Worm (Caenorhabditis elegans): Measurements from ENCODE around the gene T09B9.5.

DNA sequence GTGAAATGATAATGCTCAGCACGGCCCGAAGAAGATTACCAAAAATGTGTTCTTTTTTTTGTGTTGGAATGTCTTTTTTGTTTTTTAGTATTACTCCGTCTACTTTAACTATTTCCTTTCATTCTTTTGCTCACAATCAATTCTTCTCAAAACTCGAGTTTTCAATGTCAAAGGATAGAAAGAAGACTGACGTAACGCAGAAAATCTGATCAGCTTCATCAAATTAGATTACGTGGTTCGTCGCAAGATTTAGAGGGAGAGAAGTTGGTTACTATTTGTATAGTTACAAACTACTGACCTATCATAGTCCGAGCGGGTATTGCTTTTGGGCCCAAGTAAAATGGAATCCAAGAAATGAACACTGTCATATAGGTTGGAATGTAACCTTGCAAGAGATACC lies 26.0 kb downstream of the T09B9.5 start:
- TF ChIP-seq snpc-4 (tag; optimal IDR thresholded peaks at IDR 0.05), result no peak
- no peak for TF ChIP-seq nhr-237 (tag; optimal IDR thresholded peaks at IDR 0.05)
- TF ChIP-seq egl-27 (tag; optimal IDR thresholded peaks at IDR 0.05), result no peak
- no peak for TF ChIP-seq elt-3 (tag; optimal IDR thresholded peaks at IDR 0.05)
- no peak for TF ChIP-seq R02D3.7 (tag; optimal IDR thresholded peaks at IDR 0.05)
